Fruit fly (Drosophila melanogaster) Kc167 (cell line): ENCODE results near the gene snRNP-U1-C.

Experiments
- Myc ChIP-seq: fragments of >200 bp; optimal IDR thresholded peaks from 2 replicates; lab custom pipeline; 2017; ENCODE audit warnings: missing external identifiers
- Sin3A ChIP-seq: fragments of >200 bp; optimal IDR thresholded peaks from 2 replicates; lab custom pipeline; 2018; ENCODE audit warnings: missing external identifiers
- h ChIP-seq: fragments of >200 bp; optimal IDR thresholded peaks from 3 replicates; lab custom pipeline; 2018; ENCODE audit warnings: missing external identifiers
- insv ChIP-seq: fragments of >200 bp; optimal IDR thresholded peaks from 3 replicates; lab custom pipeline; 2018; ENCODE audit warnings: missing external identifiers
- psq ChIP-seq: fragments of >200 bp; optimal IDR thresholded peaks from 2 replicates; lab custom pipeline; 2017; ENCODE audit warnings: missing external identifiers
- ttk ChIP-seq: sonication (Bioruptor generic); optimal IDR thresholded peaks from 2 replicates; lab custom pipeline; 2017; ENCODE audit warnings: missing external identifiers

Gene snRNP-U1-C

dm6 chr3R:18988957-18989818 lies 5.7 kb upstream of the snRNP-U1-C start:
- no peak for TF ChIP-seq Myc (lab: Kevin White, UChicago)
- TF ChIP-seq psq (lab: Kevin White, UChicago), result no peak
- TF ChIP-seq insv (lab: Kevin White, UChicago), result no peak
- no peak for TF ChIP-seq Sin3A (lab: Kevin White, UChicago)
- TF ChIP-seq h (lab: Kevin White, UChicago), result no peak
- TF ChIP-seq ttk (lab: Kevin White, UChicago), result no peak

- no peak for TF ChIP-seq insv (lab: Kevin White, UChicago)
- no peak for TF ChIP-seq psq (lab: Kevin White, UChicago)
- no peak for TF ChIP-seq Myc (lab: Kevin White, UChicago)
- no peak for TF ChIP-seq ttk (lab: Kevin White, UChicago)
- TF ChIP-seq Sin3A (lab: Kevin White, UChicago), result no peak
Measured at dm6 chr3R:18987428-18988416, 4.3 kb upstream of the snRNP-U1-C start.

dm6 chr3R:18986089-18986887 lies 2.8 kb upstream of the snRNP-U1-C start:
- TF ChIP-seq psq (lab: Kevin White, UChicago) (no peak), h (lab: Kevin White, UChicago) (no peak), ttk (lab: Kevin White, UChicago) (no peak), Myc (lab: Kevin White, UChicago) (no peak), Sin3A (lab: Kevin White, UChicago) (no peak), insv (lab: Kevin White, UChicago) (no peak)

- TF ChIP-seq Sin3A (lab: Kevin White, UChicago), result no peak
- TF ChIP-seq ttk (lab: Kevin White, UChicago), result no peak
- no peak for TF ChIP-seq h (lab: Kevin White, UChicago)
- no peak for TF ChIP-seq insv (lab: Kevin White, UChicago)
- no peak for TF ChIP-seq Myc (lab: Kevin White, UChicago)
- no peak for TF ChIP-seq psq (lab: Kevin White, UChicago)
Measured at dm6 chr3R:18985114-18985785, 1.8 kb upstream of the snRNP-U1-C start.

dm6 chr3R:18980863-18981536 lies 2.5 kb downstream of the snRNP-U1-C start, which contains the start of the genes dnk and Smu1:
Gene dnk (plus strand): TSS chr3R:18980995.
Gene Smu1 (minus strand): TSS chr3R:18981324.
- no peak for TF ChIP-seq psq (lab: Kevin White, UChicago)
- no peak for TF ChIP-seq Myc (lab: Kevin White, UChicago)
- no peak for TF ChIP-seq h (lab: Kevin White, UChicago)
- no peak for TF ChIP-seq Sin3A (lab: Kevin White, UChicago)
- TF ChIP-seq ttk (lab: Kevin White, UChicago), result no peak
- TF ChIP-seq insv (lab: Kevin White, UChicago), result no peak

- no peak for TF ChIP-seq Sin3A (lab: Kevin White, UChicago)
- TF ChIP-seq insv (lab: Kevin White, UChicago), result no peak
- no peak for TF ChIP-seq psq (lab: Kevin White, UChicago)
- no peak for TF ChIP-seq ttk (lab: Kevin White, UChicago)
- no peak for TF ChIP-seq Myc (lab: Kevin White, UChicago)
- no peak for TF ChIP-seq h (lab: Kevin White, UChicago)
Measured at dm6 chr3R:18978709-18979108, 4.7 kb downstream of the snRNP-U1-C start, which contains the start of gene euc. Gene euc (minus strand): TSS chr3R:18978809.

- TF ChIP-seq Sin3A (lab: Kevin White, UChicago), result no peak
- no peak for TF ChIP-seq psq (lab: Kevin White, UChicago)
- no peak for TF ChIP-seq Myc (lab: Kevin White, UChicago)
Measured at dm6 chr3R:18964819-18965218, 18.6 kb downstream of the snRNP-U1-C start.

- no peak for TF ChIP-seq insv (lab: Kevin White, UChicago)
- no peak for TF ChIP-seq Myc (lab: Kevin White, UChicago)
- no peak for TF ChIP-seq h (lab: Kevin White, UChicago)
- no peak for TF ChIP-seq Sin3A (lab: Kevin White, UChicago)
- no peak for TF ChIP-seq ttk (lab: Kevin White, UChicago)
- no peak for TF ChIP-seq psq (lab: Kevin White, UChicago)
Measured at dm6 chr3R:18949896-18950295, 33.6 kb downstream of the snRNP-U1-C start, which contains the start of gene CG43732. Gene CG43732 (plus strand): TSS chr3R:18950196.

dm6 chr3R:18949131-18949530 lies 34.3 kb downstream of the snRNP-U1-C start:
- no peak for TF ChIP-seq Sin3A (lab: Kevin White, UChicago)
- TF ChIP-seq insv (lab: Kevin White, UChicago), result no peak
- no peak for TF ChIP-seq psq (lab: Kevin White, UChicago)
- no peak for TF ChIP-seq ttk (lab: Kevin White, UChicago)
- no peak for TF ChIP-seq Myc (lab: Kevin White, UChicago)
- TF ChIP-seq h (lab: Kevin White, UChicago), result no peak
